Worm (Caenorhabditis elegans) whole organism, young adult: ENCODE measurements around the gene apt-9.

Experiments used
- Y79H2A.3 ChIP-seq: fragments of 200-800 bp; sonication (Bioruptor generic); conservative IDR thresholded peaks from 2 replicates; pipeline ENCODE4 v1.3.6; 2022; ENCODE audit warnings: missing genetic modification reagents, missing genetic modification characterization, missing compliant biosample characterization
- ets-4 ChIP-seq: fragments of 200-800 bp; sonication (Bioruptor generic); optimal IDR thresholded peaks from 2 replicates; lab custom pipeline; 2018; ENCODE audit warnings: mild to moderate bottlenecking, missing genetic modification characterization, missing compliant biosample characterization
- hmg-1.2 ChIP-seq: fragments of 200-800 bp; sonication (Bioruptor generic); IDR thresholded peaks from 2 replicates; pipeline ENCODE4 v1.3.6; 2022; ENCODE audit warnings: missing genetic modification reagents, missing genetic modification characterization, missing compliant biosample characterization
- lin-26 ChIP-seq: fragments of 200-800 bp; sonication (Bioruptor generic); IDR thresholded peaks from 2 replicates; pipeline ENCODE4 v1.3.6; 2022; ENCODE audit warnings: missing genetic modification reagents, missing genetic modification characterization, missing compliant biosample characterization
- lir-1 ChIP-seq: fragments of 200-800 bp; sonication (Bioruptor generic); conservative IDR thresholded peaks from 2 replicates; pipeline ENCODE4 v1.3.6; 2022; ENCODE audit warnings: missing genetic modification reagents, missing genetic modification characterization, missing compliant biosample characterization
- unc-62 ChIP-seq: fragments of 150-350 bp; optimal IDR thresholded peaks from 2 replicates; lab custom pipeline; 2014; ENCODE audit warnings: missing biosample characterization, missing genetic modification reagents, missing genetic modification characterization
- xnd-1 ChIP-seq: sonication (generic microtip); optimal IDR thresholded peaks from 2 replicates; lab custom pipeline; 2016; ENCODE audit warnings: missing genotype, missing genetic modification reagents, missing genetic modification characterization, missing compliant biosample characterization

DNA sequence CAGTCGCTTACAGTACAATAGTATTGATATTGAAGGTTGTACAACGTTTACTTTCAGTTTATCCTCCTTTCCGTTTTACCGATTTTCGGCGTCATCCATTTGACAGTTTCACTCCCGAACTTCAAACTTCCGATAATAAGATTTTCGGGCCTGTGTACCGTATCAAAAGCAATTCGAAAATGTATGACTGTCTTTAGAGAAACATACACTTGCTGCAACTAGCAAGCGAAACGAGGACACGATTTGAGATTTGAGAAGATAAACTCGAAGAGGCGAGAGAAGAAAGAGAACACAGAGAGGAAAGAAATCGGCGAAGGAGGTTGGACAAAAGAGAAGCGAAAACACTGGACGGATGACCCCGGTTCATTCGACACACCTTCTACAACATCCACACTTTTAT, 6.4 kb upstream of the apt-9 start, which contains the start of gene lpr-5:
- no peak for TF ChIP-seq Y79H2A.3 (GFP tag; lab: Robert Waterston, UW)
- no peak for TF ChIP-seq unc-62 (GFP tag; lab: Kevin White, UChicago)
- no peak for TF ChIP-seq lin-26 (GFP tag; lab: Robert Waterston, UW)
- TF ChIP-seq xnd-1 = no peak
- no peak for TF ChIP-seq ets-4 (GFP tag; lab: Kevin White, UChicago)
- TF ChIP-seq hmg-1.2 = no peak
- TF ChIP-seq lir-1 (GFP tag; lab: Robert Waterston, UW) = no peak
